Worm (Caenorhabditis elegans): ENCODE data around the gene T22C8.6.

DNA sequence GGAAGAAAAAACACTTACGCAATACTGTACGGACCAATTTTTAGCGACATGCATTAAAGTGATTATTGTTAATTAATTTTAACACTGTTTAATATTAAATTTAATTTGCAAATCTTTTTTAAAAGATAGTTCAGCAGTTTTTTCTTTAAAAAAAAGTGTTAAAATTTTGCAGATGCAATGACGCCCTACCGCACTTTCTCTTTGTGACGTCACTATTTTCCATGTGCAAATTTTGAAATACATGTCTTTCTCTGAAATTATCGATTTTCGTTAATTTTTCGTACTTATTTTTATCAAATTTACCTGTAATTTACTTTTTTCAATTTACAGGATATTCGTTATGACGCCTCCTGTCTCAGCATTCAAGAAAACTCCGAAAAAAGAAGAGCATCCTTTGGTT lies 31.5 kb upstream of the T22C8.6 start, which contains the start of the genes piga-1 and eif-2Bepsilon:
- TF ChIP-seq ztf-11 (tag; optimal IDR thresholded peaks at IDR 0.05): no peak
- no peak for TF ChIP-seq blmp-1 (tag; optimal IDR thresholded peaks at IDR 0.05; ENCODE audit: insufficient read depth)
- TF ChIP-seq dmd-4 (tag; optimal IDR thresholded peaks at IDR 0.05): no peak
- TF ChIP-seq fos-1 (tag; optimal IDR thresholded peaks at IDR 0.05): peak; percentile 21
- TF ChIP-seq nhr-77 (tag; optimal IDR thresholded peaks at IDR 0.05): no peak
- no peak for TF ChIP-seq skn-1 (tag; optimal IDR thresholded peaks at IDR 0.05)
- TF ChIP-seq nhr-12 (tag; optimal IDR thresholded peaks at IDR 0.05): no peak
- TF ChIP-seq mdl-1 (tag; optimal IDR thresholded peaks at IDR 0.05): peak in 1 of 2 experiments; percentile 1
- no peak for TF ChIP-seq F13H6.1 (tag; optimal IDR thresholded peaks at IDR 0.05)
- peak in 1 of 2 experiments; percentile 74 for TF ChIP-seq lsy-2 (tag; optimal IDR thresholded peaks at IDR 0.05)

All from whole organism, L2 larva.